Worm (Caenorhabditis elegans) whole organism, late embryonic: ENCODE data around the gene kcnl-4.

Experiments used
- F13H6.1 ChIP-seq: sonication (generic microtip); optimal IDR thresholded peaks from 2 replicates; lab custom pipeline; 2016; ENCODE audit warnings: missing genetic modification characterization, missing compliant biosample characterization
- ama-1 ChIP-seq: fragments of 150-350 bp; optimal IDR thresholded peaks from 2 replicates; lab custom pipeline; 2014
- ceh-18 ChIP-seq: sonication (generic microtip); optimal IDR thresholded peaks from 2 replicates; lab custom pipeline; 2016; ENCODE audit warnings: missing genetic modification characterization, missing compliant biosample characterization
- ceh-30 ChIP-seq: fragments of 150-350 bp; optimal IDR thresholded peaks from 2 replicates; lab custom pipeline; 2014; ENCODE audit warnings: missing biosample characterization, missing genetic modification characterization
- ceh-9 ChIP-seq: sonication (generic microtip); optimal IDR thresholded peaks from 2 replicates; lab custom pipeline; 2016; ENCODE audit warnings: mild to moderate bottlenecking, missing genetic modification characterization, inconsistent platforms, missing compliant biosample characterization
- dmd-4 ChIP-seq: sonication (generic microtip); optimal IDR thresholded peaks from 2 replicates; lab custom pipeline; 2016; ENCODE audit warnings: borderline replicate concordance, missing genetic modification characterization, missing compliant biosample characterization
- hlh-13 ChIP-seq: fragments of 200-800 bp; sonication (Bioruptor generic); optimal IDR thresholded peaks from 2 replicates; lab custom pipeline; 2018; ENCODE audit warnings: mild to moderate bottlenecking, missing genetic modification characterization, missing compliant biosample characterization
- lim-6 ChIP-seq: sonication (generic microtip); optimal IDR thresholded peaks from 2 replicates; lab custom pipeline; 2016; ENCODE audit warnings: missing genetic modification characterization, missing compliant biosample characterization
- nfya-1 ChIP-seq: sonication (generic microtip); optimal IDR thresholded peaks from 2 replicates; lab custom pipeline; 2017; ENCODE audit warnings: missing genetic modification characterization, mild to moderate bottlenecking, missing compliant biosample characterization, antibody characterized with exemption, moderate library complexity
- pros-1 ChIP-seq: fragments of 150-350 bp; optimal IDR thresholded peaks from 2 replicates; lab custom pipeline; 2014; ENCODE audit warnings: missing biosample characterization, missing genetic modification reagents, missing genetic modification characterization
- tbx-2 ChIP-seq: sonication (generic microtip); optimal IDR thresholded peaks from 2 replicates; lab custom pipeline; 2016; ENCODE audit warnings: missing genetic modification characterization, missing compliant biosample characterization
- unc-3 ChIP-seq, 2 experiments: fragments of 200-800 bp in 1 of 2; sonication (Bioruptor generic) in 1 of 2; sonication (generic microtip) in 1 of 2; conservative IDR thresholded peaks in 1 of 2; optimal IDR thresholded peaks in 1 of 2; 2 replicates each; pipeline versions ENCODE4 v1.3.6 to Lab custom; 2016 to 2022; ENCODE audit warnings: missing compliant biosample characterization in 2 of 2, missing genetic modification characterization in 2 of 2, missing genetic modification reagents in 1 of 2
- unc-86 ChIP-seq: sonication (generic microtip); optimal IDR thresholded peaks from 2 replicates; lab custom pipeline; 2016; ENCODE audit warnings: missing genetic modification characterization, missing compliant biosample characterization

ce11 chrV:14539355-14539754 is 8.4 kb downstream of the kcnl-4 start:
- TF ChIP-seq ceh-9 (tag; lab: Kevin White, UChicago) (no peak), F13H6.1 (tag; lab: Kevin White, UChicago) (no peak), ama-1 (no peak), hlh-13 (no peak), lim-6 (tag; lab: Kevin White, UChicago) (no peak), nfya-1 (tag; lab: Kevin White, UChicago) (no peak), pros-1 (tag; lab: Kevin White, UChicago) (no peak), dmd-4 (tag; lab: Kevin White, UChicago) (no peak), unc-3 (GFP tag; conservative IDR thresholded peaks at IDR 0.05; lab: Robert Waterston, UW) (no peak), unc-3 (tag; optimal IDR thresholded peaks at IDR 0.05; lab: Kevin White, UChicago) (no peak), tbx-2 (no peak), ceh-18 (tag; lab: Kevin White, UChicago) (no peak), ceh-30 (tag; lab: Kevin White, UChicago) (no peak), unc-86 (tag; lab: Kevin White, UChicago) (no peak)
